Fruit fly (Drosophila melanogaster): ENCODE results near the gene MAGE.
A peak's percentile ranks its signal among the peaks of the same experiment; 100 is the strongest.

Gene MAGE

DNA sequence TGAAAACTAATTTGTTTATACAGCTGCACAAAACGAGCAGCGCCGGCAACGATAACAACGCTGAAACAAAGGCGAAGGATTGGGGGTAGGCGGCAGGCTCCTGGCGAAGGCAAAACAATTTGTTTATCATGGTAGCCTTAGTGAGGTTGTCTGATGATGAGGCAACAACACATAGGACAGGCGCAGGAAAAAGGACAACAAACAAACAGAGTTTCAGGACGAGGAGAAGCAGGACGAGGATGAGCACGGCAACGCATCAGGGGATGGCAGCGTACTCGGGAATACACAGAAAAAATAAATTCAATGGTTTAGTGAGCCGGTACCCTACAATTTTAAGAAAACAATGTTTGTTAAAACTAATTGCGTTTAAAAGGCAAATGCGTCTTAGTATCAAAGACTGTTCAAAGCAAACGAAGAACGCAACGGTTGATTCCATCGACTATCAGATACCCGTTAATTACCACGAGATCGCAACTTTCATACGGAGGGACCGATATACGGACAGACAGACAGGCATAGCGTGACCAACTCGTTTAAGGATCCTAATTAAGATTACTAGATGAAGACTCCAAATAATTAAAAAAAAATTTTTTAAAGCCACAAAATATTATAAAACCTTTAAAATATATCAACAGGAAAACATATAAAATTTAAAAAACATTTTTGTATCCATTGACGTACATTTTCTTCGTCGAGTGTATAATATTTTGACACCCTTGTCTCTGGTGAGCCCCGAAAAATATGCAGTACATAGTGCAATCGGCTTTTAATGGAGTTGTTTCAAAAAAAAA, 20.1 kb downstream of the MAGE start:
- TF ChIP-seq Sin3A (optimal IDR thresholded peaks at IDR 0.05) (no peak), insv (optimal IDR thresholded peaks at IDR 0.05) (no peak), Myc (optimal IDR thresholded peaks at IDR 0.05) (no peak), h (optimal IDR thresholded peaks at IDR 0.05) (no peak), psq (optimal IDR thresholded peaks at IDR 0.05) (no peak), ttk (optimal IDR thresholded peaks at IDR 0.05) (no peak)

DNA sequence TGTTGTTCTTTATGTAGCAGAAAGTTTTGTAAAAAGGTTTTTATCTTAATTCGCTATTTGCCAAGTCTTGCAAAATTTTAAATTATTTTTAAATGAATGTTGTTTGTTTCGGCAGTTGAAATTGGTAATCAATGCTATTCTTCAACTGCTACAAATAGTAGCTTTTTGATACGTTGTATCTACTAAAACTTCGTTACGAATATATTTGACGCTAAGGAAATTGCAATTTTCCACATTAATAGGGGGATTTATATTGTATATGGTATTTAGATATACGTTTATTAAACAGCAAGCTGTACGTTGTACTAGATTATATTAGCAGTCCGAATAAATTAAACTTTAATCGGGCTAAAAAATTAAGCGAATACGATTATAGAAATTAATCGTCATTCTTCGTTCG, 23.7 kb downstream of the MAGE start, which contains the start of gene CG31493:
TSS of gene CG31493 (plus strand) at position 301 of the 400 bp plus-strand sequence.
- TF ChIP-seq ttk (optimal IDR thresholded peaks at IDR 0.05) (no peak), h (optimal IDR thresholded peaks at IDR 0.05) (no peak), Myc (optimal IDR thresholded peaks at IDR 0.05) (no peak), Sin3A (optimal IDR thresholded peaks at IDR 0.05) (no peak), insv (optimal IDR thresholded peaks at IDR 0.05) (no peak), psq (optimal IDR thresholded peaks at IDR 0.05) (no peak)

DNA sequence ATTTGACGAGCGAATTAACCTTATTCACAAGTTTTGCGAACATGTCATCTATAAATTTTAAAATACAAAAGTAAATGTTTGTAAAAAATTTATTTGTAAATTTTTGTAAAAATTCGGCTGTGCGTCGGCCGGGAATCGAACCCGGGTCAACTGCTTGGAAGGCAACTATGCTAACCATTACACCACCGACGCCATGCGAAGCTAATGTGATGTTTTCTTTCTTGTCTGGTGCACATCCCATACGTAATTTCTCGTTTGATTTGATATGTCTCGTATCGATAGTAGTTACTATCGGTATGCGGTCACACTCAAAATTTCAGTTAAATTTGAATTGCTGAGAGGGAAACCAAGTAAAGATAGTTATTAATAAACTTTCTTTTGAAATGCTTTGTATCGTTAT, 24.2 kb downstream of the MAGE start:
- TF ChIP-seq ttk (optimal IDR thresholded peaks at IDR 0.05) = no peak
- no peak for TF ChIP-seq Myc (optimal IDR thresholded peaks at IDR 0.05)
- no peak for TF ChIP-seq Sin3A (optimal IDR thresholded peaks at IDR 0.05)
- no peak for TF ChIP-seq h (optimal IDR thresholded peaks at IDR 0.05)
- TF ChIP-seq insv (optimal IDR thresholded peaks at IDR 0.05) = no peak
- no peak for TF ChIP-seq psq (optimal IDR thresholded peaks at IDR 0.05)

DNA sequence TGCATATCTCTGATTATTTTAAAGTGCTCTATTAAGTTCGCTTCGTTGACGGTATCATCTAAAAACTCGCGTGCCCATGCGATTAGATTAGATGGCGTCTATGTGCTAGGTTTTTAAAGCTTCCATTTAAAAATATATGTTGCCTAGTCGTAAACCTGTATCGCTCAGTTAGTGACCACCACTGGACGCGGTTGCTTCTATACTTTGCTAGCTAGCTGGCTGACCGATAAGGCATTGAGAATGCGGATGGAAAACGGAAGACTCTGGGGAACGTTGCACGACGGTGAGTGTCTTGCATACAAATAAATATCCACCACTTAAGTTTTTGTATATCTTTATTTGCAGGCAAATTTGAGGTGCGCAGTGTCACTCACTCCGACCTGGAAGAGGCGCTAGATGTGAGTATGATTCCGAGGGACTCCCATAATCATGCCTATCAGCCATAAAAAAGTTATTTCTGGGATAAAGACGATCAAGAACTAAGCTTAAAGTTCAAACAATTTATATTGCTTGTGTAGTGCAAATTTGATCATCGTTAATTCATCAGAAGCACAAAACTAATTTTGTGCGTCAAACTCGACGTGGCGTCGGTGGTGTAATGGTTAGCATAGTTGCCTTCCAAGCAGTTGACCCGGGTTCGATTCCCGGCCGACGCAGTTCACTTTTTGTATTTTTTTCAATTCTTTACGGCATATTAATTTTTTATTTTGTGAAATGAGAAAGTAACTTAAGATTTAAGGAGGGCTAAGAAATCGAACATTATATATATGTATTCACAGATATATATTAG, 25.5 kb downstream of the MAGE start, which contains the start of gene CG31248:
TSS of gene CG31248 (plus strand) at position 41 of the 790 bp plus-strand sequence.
- TF ChIP-seq Myc (optimal IDR thresholded peaks at IDR 0.05) (no peak), Sin3A (optimal IDR thresholded peaks at IDR 0.05) (no peak), insv (optimal IDR thresholded peaks at IDR 0.05) (no peak), h (optimal IDR thresholded peaks at IDR 0.05) (no peak), ttk (optimal IDR thresholded peaks at IDR 0.05) (no peak), psq (optimal IDR thresholded peaks at IDR 0.05) (no peak)

DNA sequence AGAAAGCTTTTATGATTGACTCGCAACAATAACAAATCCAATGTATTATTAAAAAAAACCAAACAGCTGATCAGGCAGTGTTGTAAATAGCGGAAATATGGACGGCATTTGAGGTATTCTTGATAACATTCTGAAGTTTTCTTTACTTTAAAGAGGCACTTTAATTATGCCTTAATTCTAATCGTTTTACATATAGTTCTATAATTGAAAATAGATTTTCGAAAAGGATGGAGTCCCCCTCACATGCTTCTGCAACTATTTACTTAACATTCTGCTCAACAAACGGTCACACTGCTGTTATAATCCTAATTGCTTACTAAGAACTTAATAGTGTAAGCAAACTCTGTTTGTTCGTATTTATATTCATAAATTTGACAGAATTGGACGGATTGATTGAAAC, 27.0 kb downstream of the MAGE start, which contains the start of gene CG10068:
TSS of gene CG10068 (minus strand) at position 62 of the 400 bp plus-strand sequence.
- no peak for TF ChIP-seq Myc (optimal IDR thresholded peaks at IDR 0.05)
- TF ChIP-seq ttk (optimal IDR thresholded peaks at IDR 0.05) = no peak
- TF ChIP-seq insv (optimal IDR thresholded peaks at IDR 0.05) = no peak
- TF ChIP-seq Sin3A (optimal IDR thresholded peaks at IDR 0.05) = no peak
- TF ChIP-seq h (optimal IDR thresholded peaks at IDR 0.05) = no peak
- TF ChIP-seq psq (optimal IDR thresholded peaks at IDR 0.05) = no peak

DNA sequence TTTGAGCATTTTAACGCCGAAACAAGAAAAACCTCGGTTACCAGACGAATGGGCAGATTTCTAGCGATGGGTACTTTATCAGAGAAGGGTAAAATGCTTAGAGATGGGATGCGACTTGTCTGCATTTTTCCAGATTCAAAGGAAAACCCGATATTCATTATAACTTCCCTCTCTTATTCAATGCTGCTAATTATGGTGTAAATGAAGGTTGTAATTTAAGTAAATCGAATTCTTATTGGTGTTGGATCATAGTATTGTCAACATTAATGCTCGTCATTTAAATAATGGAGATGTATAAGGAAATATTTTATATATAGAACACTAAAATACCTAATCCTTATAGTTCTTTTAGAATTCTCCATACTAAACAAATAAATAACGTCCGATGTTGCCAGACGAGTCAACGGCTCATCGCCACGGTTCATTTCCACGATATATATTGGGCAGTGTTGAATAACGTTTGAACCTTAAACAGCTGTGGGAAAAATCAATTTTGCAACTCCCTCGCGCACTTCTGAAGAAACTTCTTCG, 30.8 kb downstream of the MAGE start, which contains the start of the genes Alh and CG10098:
TSS of gene Alh (minus strand) at position 77 of the 531 bp plus-strand sequence.
TSS of gene CG10098 (plus strand) at position 440 of the 531 bp plus-strand sequence.
- TF ChIP-seq Myc (optimal IDR thresholded peaks at IDR 0.05) = no peak
- no peak for TF ChIP-seq h (optimal IDR thresholded peaks at IDR 0.05)
- no peak for TF ChIP-seq insv (optimal IDR thresholded peaks at IDR 0.05)
- TF ChIP-seq ttk (optimal IDR thresholded peaks at IDR 0.05) = no peak
- no peak for TF ChIP-seq psq (optimal IDR thresholded peaks at IDR 0.05)
- TF ChIP-seq Sin3A (optimal IDR thresholded peaks at IDR 0.05) = peak; percentile 53

DNA sequence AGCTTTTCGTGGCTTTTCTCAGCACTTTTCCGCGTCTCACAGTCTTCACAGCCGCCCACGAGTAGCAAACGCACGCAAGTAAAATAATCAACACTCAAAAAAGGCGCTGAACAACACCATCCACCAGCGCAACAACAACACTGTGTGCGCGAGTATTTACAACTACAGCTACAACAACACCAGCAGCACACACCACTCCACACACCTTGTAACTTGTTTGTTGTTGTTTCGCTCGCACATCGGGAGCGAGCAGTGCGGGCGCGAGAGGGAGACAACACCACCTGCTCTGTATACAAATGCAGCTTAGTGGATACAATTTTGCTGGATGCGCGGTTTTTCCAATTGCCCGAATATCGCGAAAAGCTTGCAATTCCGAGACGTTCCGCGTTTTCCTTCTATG, 31.3 kb downstream of the MAGE start:
- TF ChIP-seq ttk (optimal IDR thresholded peaks at IDR 0.05) (no peak), insv (optimal IDR thresholded peaks at IDR 0.05) (no peak), Myc (optimal IDR thresholded peaks at IDR 0.05) (no peak), h (optimal IDR thresholded peaks at IDR 0.05) (no peak), psq (optimal IDR thresholded peaks at IDR 0.05) (no peak), Sin3A (optimal IDR thresholded peaks at IDR 0.05) (no peak)

DNA sequence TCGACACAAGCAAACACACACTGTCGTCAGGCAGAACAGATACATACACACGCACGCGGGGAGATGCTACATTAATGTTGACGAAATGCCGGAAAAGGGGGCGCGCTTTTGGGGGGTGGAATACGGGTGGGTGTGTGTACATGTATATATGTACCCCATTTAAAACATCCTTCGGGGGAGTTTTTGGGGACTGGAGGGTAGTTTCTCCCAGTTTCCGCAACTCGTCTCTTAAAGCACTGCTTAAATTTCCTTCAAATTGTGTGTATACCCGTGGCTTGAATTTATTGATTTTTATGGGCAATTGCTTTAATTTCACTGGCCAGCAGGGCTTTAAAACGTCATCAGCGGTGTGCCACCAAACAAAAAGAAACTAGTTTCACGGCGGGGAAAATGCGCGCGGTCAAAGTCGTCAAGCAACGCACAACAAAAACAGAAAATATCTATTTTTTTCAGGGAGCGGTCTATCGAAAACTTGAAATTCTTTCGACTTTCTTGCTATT, 31.9 kb downstream of the MAGE start:
- TF ChIP-seq h (optimal IDR thresholded peaks at IDR 0.05) (no peak), insv (optimal IDR thresholded peaks at IDR 0.05) (no peak), psq (optimal IDR thresholded peaks at IDR 0.05) (no peak), ttk (optimal IDR thresholded peaks at IDR 0.05) (no peak), Myc (optimal IDR thresholded peaks at IDR 0.05) (no peak), Sin3A (optimal IDR thresholded peaks at IDR 0.05) (no peak)

DNA sequence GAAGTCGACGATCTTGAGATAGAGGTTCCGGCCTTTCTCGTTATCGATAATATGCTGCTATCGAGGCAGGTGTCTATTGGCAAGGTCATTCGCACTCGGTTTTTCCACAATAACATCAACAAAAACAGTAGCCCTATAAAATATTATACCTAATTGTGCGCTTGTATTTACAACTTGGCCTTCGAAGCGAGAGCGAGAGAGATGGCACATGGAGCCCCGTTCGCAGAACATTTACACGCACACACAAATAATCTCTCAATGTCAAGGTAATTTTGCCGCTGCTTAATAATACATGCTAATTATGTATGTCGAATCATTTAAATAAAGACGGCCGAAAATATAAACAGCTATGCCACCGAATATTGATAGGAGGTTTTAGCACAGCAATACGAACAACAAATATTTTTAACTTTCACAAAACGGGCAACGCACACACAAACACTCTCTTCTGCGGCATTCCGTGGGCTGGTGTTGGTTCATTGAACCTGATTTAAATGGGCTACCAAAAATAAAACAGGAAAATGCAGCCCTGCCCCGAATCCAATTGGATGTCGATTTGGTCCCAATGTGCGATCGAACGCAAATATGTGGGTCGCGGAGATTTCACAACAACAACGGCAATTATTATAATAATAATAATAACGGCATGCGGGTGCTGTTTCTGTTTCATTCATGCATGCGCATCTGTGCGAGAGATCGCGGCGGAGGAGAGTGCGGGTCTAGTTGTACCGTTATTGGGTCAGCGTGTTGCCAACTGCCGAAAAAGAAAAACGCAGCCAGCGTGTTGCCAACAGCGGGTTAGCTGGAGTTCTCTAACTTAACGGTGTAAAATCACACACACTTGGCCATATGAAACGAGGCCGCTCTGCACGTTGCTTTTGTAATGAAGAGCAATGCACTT, 32.6 kb downstream of the MAGE start:
- TF ChIP-seq Sin3A (optimal IDR thresholded peaks at IDR 0.05) (no peak), Myc (optimal IDR thresholded peaks at IDR 0.05) (no peak), h (optimal IDR thresholded peaks at IDR 0.05) (no peak)

DNA sequence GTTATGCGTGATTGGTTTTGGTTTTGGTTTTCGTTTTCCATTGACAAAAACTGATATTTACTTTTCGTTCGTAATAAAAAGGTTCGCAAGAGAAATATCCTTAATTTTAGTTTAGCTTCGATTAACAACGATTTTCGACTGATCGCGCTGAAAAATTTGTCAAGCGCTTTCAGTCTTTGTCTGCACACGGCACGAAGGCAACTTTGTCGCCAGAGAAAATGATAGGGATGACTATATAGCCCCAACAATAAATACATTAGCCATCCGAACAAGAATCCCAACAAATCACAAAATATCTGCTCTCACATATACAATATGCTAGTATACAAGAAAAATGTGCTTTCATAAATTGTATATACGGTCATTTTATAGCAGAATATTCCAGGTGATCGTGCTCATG, 37.4 kb downstream of the MAGE start, which contains the start of gene Mlp84B:
TSS of gene Mlp84B (minus strand) at position 143 of the 400 bp plus-strand sequence.
- TF ChIP-seq insv (optimal IDR thresholded peaks at IDR 0.05) (no peak), h (optimal IDR thresholded peaks at IDR 0.05) (no peak)

DNA sequence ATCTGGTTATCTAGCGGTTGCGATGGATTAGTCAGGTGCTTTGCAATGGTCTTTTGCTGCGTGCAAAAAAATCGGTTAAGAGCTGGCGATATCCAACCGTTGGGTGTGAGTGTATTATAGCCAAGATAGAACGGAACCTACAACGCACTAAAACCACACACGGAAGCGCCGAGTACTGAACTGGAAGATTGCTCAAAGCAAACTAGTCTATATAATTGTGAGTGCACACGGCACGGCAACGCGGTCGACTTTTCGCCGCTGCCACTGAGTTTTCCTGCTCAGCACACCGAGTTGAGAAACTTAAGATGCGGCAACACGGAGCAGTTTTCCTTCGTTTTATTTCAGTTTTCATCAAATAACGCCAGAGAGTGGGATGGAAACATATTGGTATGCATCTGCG, 38.5 kb downstream of the MAGE start:
- TF ChIP-seq Myc (optimal IDR thresholded peaks at IDR 0.05) (no peak), h (optimal IDR thresholded peaks at IDR 0.05) (no peak), insv (optimal IDR thresholded peaks at IDR 0.05) (no peak), psq (optimal IDR thresholded peaks at IDR 0.05) (no peak), ttk (optimal IDR thresholded peaks at IDR 0.05) (no peak), Sin3A (optimal IDR thresholded peaks at IDR 0.05) (no peak)

Data from Kc167 (cell line).